Worm (Caenorhabditis elegans): Measurements from ENCODE around the gene cpg-19.

Gene cpg-19

ce11 chrX:16612293-16612946 lies 9.2 kb upstream of the cpg-19 start (continued):
- TF ChIP-seq lsy-2 (tag; optimal IDR thresholded peaks at IDR 0.05) (peak; percentile 76 to 91), F13H6.1 (tag; optimal IDR thresholded peaks at IDR 0.05) (peak; percentile 99), sma-9 (GFP tag; optimal IDR thresholded peaks at IDR 0.05) (peak; percentile 92), sma-9 (tag; optimal IDR thresholded peaks at IDR 0.05) (no peak), skn-1 (tag; optimal IDR thresholded peaks at IDR 0.05) (no peak), ama-1 (optimal IDR thresholded peaks at IDR 0.05) (no peak), lin-11 (tag; optimal IDR thresholded peaks at IDR 0.05) (peak; percentile 89), blmp-1 (tag; optimal IDR thresholded peaks at IDR 0.05; ENCODE audit: insufficient read depth) (peak; percentile 84), fos-1 (tag; optimal IDR thresholded peaks at IDR 0.05) (peak; percentile 89), unc-62 (GFP tag; optimal IDR thresholded peaks at IDR 0.05) (no peak), nhr-25 (tag; optimal IDR thresholded peaks at IDR 0.05) (peak; percentile 96), nhr-77 (tag; optimal IDR thresholded peaks at IDR 0.05) (peak; percentile 69)

ce11 chrX:16613266-16613665 lies 8.3 kb upstream of the cpg-19 start, which contains the start of gene ain-1:
TSS of gene ain-1 (plus strand) at chrX:16613451.
- TF ChIP-seq ztf-4 (tag; optimal IDR thresholded peaks at IDR 0.05) (no peak), unc-39 (tag; optimal IDR thresholded peaks at IDR 0.05) (no peak), lin-11 (tag; optimal IDR thresholded peaks at IDR 0.05) (no peak), fos-1 (tag; optimal IDR thresholded peaks at IDR 0.05) (peak; percentile 7), dmd-4 (tag; optimal IDR thresholded peaks at IDR 0.05) (no peak), ceh-82 (tag; optimal IDR thresholded peaks at IDR 0.05) (no peak), ztf-11 (tag; optimal IDR thresholded peaks at IDR 0.05) (no peak), nhr-6 (tag; optimal IDR thresholded peaks at IDR 0.05) (no peak)

- TF ChIP-seq aly-2 (tag; optimal IDR thresholded peaks at IDR 0.05) (no peak), ceh-16 (tag; optimal IDR thresholded peaks at IDR 0.05) (no peak), sma-3 (GFP tag; optimal IDR thresholded peaks at IDR 0.05) (no peak), ama-1 (optimal IDR thresholded peaks at IDR 0.05) (no peak), mab-5 (tag; optimal IDR thresholded peaks at IDR 0.05) (no peak), egl-27 (tag; optimal IDR thresholded peaks at IDR 0.05) (no peak), nhr-11 (tag; optimal IDR thresholded peaks at IDR 0.05) (no peak), nhr-23 (tag; optimal IDR thresholded peaks at IDR 0.05) (no peak), ztf-1 (GFP tag; conservative IDR thresholded peaks at IDR 0.05) (no peak), nhr-12 (tag; optimal IDR thresholded peaks at IDR 0.05) (no peak), ZK546.5 (tag; optimal IDR thresholded peaks at IDR 0.05) (no peak), fos-1 (tag; optimal IDR thresholded peaks at IDR 0.05) (no peak), nhr-25 (tag; optimal IDR thresholded peaks at IDR 0.05) (no peak), alr-1 (tag; optimal IDR thresholded peaks at IDR 0.05) (no peak), F13H6.1 (tag; optimal IDR thresholded peaks at IDR 0.05) (no peak), lsy-2 (tag; optimal IDR thresholded peaks at IDR 0.05) (no peak), nhr-21 (tag; optimal IDR thresholded peaks at IDR 0.05) (no peak)
Observed at ce11 chrX:16614094-16614493, 7.5 kb upstream of the cpg-19 start.

- peak; percentile 19 for TF ChIP-seq unc-55 (GFP tag; optimal IDR thresholded peaks at IDR 0.05)
- TF ChIP-seq ztf-11 (tag; optimal IDR thresholded peaks at IDR 0.05): no peak
Observed at ce11 chrX:16617427-16618128, 4.0 kb upstream of the cpg-19 start.

- TF ChIP-seq sem-4 (tag; optimal IDR thresholded peaks at IDR 0.05) (no peak), sma-9 (GFP tag; optimal IDR thresholded peaks at IDR 0.05) (peak; percentile 13), sma-9 (tag; optimal IDR thresholded peaks at IDR 0.05) (no peak), ceh-16 (tag; optimal IDR thresholded peaks at IDR 0.05) (no peak)
Observed at ce11 chrX:16618129-16618525, 3.5 kb upstream of the cpg-19 start.

ce11 chrX:16618727-16619126 lies 2.9 kb upstream of the cpg-19 start:
- no peak for TF ChIP-seq gmeb-1 (tag; optimal IDR thresholded peaks at IDR 0.05)
- no peak for TF ChIP-seq ceh-82 (tag; optimal IDR thresholded peaks at IDR 0.05)
- TF ChIP-seq mbf-1 (tag; optimal IDR thresholded peaks at IDR 0.05): no peak
- TF ChIP-seq fos-1 (tag; optimal IDR thresholded peaks at IDR 0.05): no peak
- TF ChIP-seq lin-13 (GFP tag; optimal IDR thresholded peaks at IDR 0.05): no peak
- no peak for TF ChIP-seq ZK546.5 (tag; optimal IDR thresholded peaks at IDR 0.05)
